Worm (Caenorhabditis elegans): Measurements from ENCODE around the gene ugt-16.

- TF ChIP-seq attf-3 (GFP tag; conservative IDR thresholded peaks at IDR 0.05) = no peak
- TF ChIP-seq snpc-4 (GFP tag; optimal IDR thresholded peaks at IDR 0.05) = no peak
- no peak for TF ChIP-seq snpc-4 (tag; optimal IDR thresholded peaks at IDR 0.05)
- no peak for TF ChIP-seq rec-8 (tag; optimal IDR thresholded peaks at IDR 0.05)
- TF ChIP-seq F10E7.11 (tag; optimal IDR thresholded peaks at IDR 0.05) = no peak
- TF ChIP-seq zfh-2 (GFP tag; conservative IDR thresholded peaks at IDR 0.05) = no peak
- no peak for TF ChIP-seq sea-2 (GFP tag; IDR thresholded peaks at IDR 0.05)
- no peak for TF ChIP-seq F52B5.7 (tag; optimal IDR thresholded peaks at IDR 0.05)
- no peak for TF ChIP-seq T07F8.4 (tag; optimal IDR thresholded peaks at IDR 0.05)
- no peak for TF ChIP-seq ama-1 (optimal IDR thresholded peaks at IDR 0.05)
- TF ChIP-seq ama-1 (GFP tag; optimal IDR thresholded peaks at IDR 0.05) = no peak
- TF ChIP-seq ztf-28 (GFP tag; IDR thresholded peaks at IDR 0.05) = no peak
Observed at ce11 chrV:12827219-12827618, 2.4 kb downstream of the ugt-16 start, which contains the start of gene ugt-15.
